Worm (Caenorhabditis elegans): ENCODE results near the gene str-208.
A peak's percentile ranks its signal among the peaks of the same experiment; 100 is the strongest.

- TF ChIP-seq nhr-237 (tag; optimal IDR thresholded peaks at IDR 0.05): no peak
- TF ChIP-seq pqm-1 (tag; optimal IDR thresholded peaks at IDR 0.05): no peak
- TF ChIP-seq hlh-11 (tag; optimal IDR thresholded peaks at IDR 0.05): peak; percentile 16
- no peak for TF ChIP-seq lsy-2 (tag; optimal IDR thresholded peaks at IDR 0.05)
These were observed 44.3 kb upstream of the str-208 start, which contains the start of gene H23N18.5 for ce11 chrV:4912313-4912712.
